Fruit fly (Drosophila melanogaster): ENCODE measurements around the gene CG12995.

- no peak for TF ChIP-seq h (optimal IDR thresholded peaks at IDR 0.05)
- TF ChIP-seq Sin3A (optimal IDR thresholded peaks at IDR 0.05), result no peak
These were observed 16.3 kb upstream of the CG12995 start for dm6 chrX:17225972-17226680.
